Fruit fly (Drosophila melanogaster): ENCODE data around the gene CG43145.

DNA sequence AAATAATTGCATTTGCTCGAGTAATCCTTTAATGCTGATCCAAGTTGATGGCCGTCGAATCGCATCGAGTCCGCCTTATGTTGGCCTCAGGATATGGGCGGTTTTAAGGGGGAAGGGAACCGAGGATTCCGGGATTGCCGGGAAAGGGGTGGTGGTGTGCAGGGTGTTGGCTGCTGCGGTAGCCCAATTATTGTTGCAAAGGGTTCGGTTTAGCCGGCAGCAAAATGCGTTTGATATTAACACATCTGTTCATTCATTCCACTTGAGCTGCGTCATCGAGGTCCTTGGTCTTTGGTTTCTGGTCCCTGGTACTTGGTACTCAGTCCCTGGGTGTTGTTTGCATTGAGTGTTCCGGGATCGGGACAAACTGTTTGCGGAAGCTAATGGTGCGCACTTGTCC is 20.3 kb upstream of the CG43145 start:
- TF ChIP-seq Myc (optimal IDR thresholded peaks at IDR 0.05) (no peak), psq (optimal IDR thresholded peaks at IDR 0.05) (no peak), ttk (optimal IDR thresholded peaks at IDR 0.05) (no peak), h (optimal IDR thresholded peaks at IDR 0.05) (no peak), insv (optimal IDR thresholded peaks at IDR 0.05) (no peak), Sin3A (optimal IDR thresholded peaks at IDR 0.05) (no peak)

Data from Kc167 (cell line).